Fruit fly (Drosophila melanogaster): Measurements from ENCODE around the gene phr6-4.

DNA sequence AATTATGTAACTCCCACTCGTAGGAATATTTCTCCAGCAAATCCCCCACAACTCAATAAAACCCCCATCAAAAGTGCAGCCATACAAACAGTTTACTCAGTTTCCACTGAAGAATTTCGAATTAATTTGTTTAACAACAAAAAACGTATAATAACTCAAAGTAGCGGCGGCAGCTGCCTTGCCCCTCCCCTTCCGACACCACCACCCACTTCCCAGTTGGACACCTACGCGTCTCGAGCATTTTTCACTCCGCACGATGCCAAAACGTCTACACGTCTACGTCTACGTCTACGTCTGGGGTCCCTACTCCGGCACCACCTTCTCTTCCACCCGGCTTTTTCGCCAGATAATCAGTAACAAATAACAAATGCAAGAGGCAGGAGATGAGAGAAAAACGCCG, 25.6 kb upstream of the phr6-4 start:
- no peak for TF ChIP-seq psq (GFP tag; optimal IDR thresholded peaks at IDR 0.05)
- TF ChIP-seq tai (GFP tag; optimal IDR thresholded peaks at IDR 0.05): no peak
- TF ChIP-seq CG9705 (GFP tag; optimal IDR thresholded peaks at IDR 0.05): no peak
- TF ChIP-seq Hr78 (GFP tag; optimal IDR thresholded peaks at IDR 0.05): no peak

Measured in whole organism, wandering third instar larva.